Worm (Caenorhabditis elegans) whole organism, L4 larva: Measurements from ENCODE around the gene F18A11.5.

ENCODE experiments used
- R02D3.7 ChIP-seq: fragments of 150-350 bp; sonication (generic microtip); optimal IDR thresholded peaks from 3 replicates; lab custom pipeline; 2014; ENCODE audit warnings: missing biosample characterization, missing genetic modification characterization
- Y105C5A.15 ChIP-seq: fragments of 200-800 bp; sonication (Bioruptor generic); IDR thresholded peaks from 2 replicates; pipeline ENCODE4 v1.3.6; 2022; ENCODE audit warnings: missing genetic modification characterization, missing compliant biosample characterization
- ama-1 ChIP-seq: fragments of 150-350 bp; optimal IDR thresholded peaks from 2 replicates; lab custom pipeline; 2014; ENCODE audit warnings: inconsistent platforms, mixed read lengths
- ceh-28 ChIP-seq: fragments of 150-350 bp; optimal IDR thresholded peaks from 2 replicates; lab custom pipeline; 2014; ENCODE audit warnings: missing biosample characterization, missing genetic modification reagents, missing genetic modification characterization
- daf-12 ChIP-seq: fragments of 150-350 bp; optimal IDR thresholded peaks from 2 replicates; lab custom pipeline; 2014; ENCODE audit warnings: missing biosample characterization, missing genetic modification reagents, missing genetic modification characterization
- egl-43 ChIP-seq: fragments of 200-800 bp; sonication (Bioruptor generic); IDR thresholded peaks from 2 replicates; pipeline ENCODE4 v1.3.6; 2022; ENCODE audit warnings: missing genetic modification reagents, missing genetic modification characterization, missing compliant biosample characterization
- hlh-11 ChIP-seq: fragments of 200-800 bp; sonication (Bioruptor generic); optimal IDR thresholded peaks from 2 replicates; lab custom pipeline; 2018; ENCODE audit warnings: mild to moderate bottlenecking, missing genetic modification characterization, missing compliant biosample characterization
- lir-3 ChIP-seq: sonication (generic microtip); optimal IDR thresholded peaks from 2 replicates; lab custom pipeline; 2016; ENCODE audit warnings: mild to moderate bottlenecking, missing genetic modification characterization, missing compliant biosample characterization
- nhr-10 ChIP-seq: fragments of 150-350 bp; optimal IDR thresholded peaks from 2 replicates; lab custom pipeline; 2014; ENCODE audit warnings: missing biosample characterization, missing genetic modification characterization
- nhr-41 ChIP-seq: fragments of 200-800 bp; sonication (Bioruptor generic); IDR thresholded peaks from 2 replicates; pipeline ENCODE4 v1.3.6; 2022; ENCODE audit warnings: missing genetic modification reagents, missing genetic modification characterization, missing compliant biosample characterization
- nhr-76 ChIP-seq: fragments of 150-350 bp; optimal IDR thresholded peaks from 2 replicates; lab custom pipeline; 2014; ENCODE audit warnings: missing biosample characterization, missing genetic modification characterization
- skn-1 ChIP-seq: fragments of 150-350 bp; optimal IDR thresholded peaks from 2 replicates; lab custom pipeline; 2014; ENCODE audit warnings: missing biosample characterization, missing genetic modification characterization
- unc-39 ChIP-seq: sonication (generic microtip); optimal IDR thresholded peaks from 2 replicates; lab custom pipeline; 2017; ENCODE audit warnings: missing biosample characterization, missing genetic modification characterization
- ztf-7 ChIP-seq: fragments of 150-350 bp; optimal IDR thresholded peaks from 2 replicates; lab custom pipeline; 2014; ENCODE audit warnings: missing biosample characterization, missing genetic modification characterization

DNA sequence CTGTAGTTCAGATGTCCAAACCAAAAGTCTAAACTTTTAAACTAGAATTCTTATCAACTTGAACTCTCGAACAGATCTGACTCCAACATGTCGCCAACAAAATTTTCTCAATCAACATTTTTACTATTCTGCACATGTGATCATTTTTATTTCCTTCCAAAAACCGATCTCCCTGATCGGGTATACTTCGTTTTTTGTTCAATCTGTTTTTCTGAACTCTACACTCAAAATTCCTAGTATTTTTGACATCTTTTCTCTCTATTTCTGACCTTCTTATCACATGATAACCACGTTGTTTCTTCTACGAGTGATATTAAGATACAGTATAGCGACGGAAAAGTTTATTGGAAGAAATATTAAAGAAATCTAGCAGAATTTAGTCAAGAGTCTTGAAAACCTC is 7.8 kb downstream of the F18A11.5 start:
- TF ChIP-seq ama-1 (lab: Kevin White, UChicago) = no peak
- TF ChIP-seq ztf-7 = no peak
- TF ChIP-seq R02D3.7 (tag; lab: Kevin White, UChicago) = no peak
- TF ChIP-seq hlh-11 = peak; percentile 81
- TF ChIP-seq lir-3 (tag; lab: Kevin White, UChicago) = no peak
- TF ChIP-seq nhr-41 = no peak
- TF ChIP-seq ceh-28 (tag; lab: Kevin White, UChicago) = no peak
- no peak for TF ChIP-seq nhr-10 (tag; lab: Kevin White, UChicago)
- no peak for TF ChIP-seq skn-1 (tag; lab: Kevin White, UChicago)
- TF ChIP-seq unc-39 = no peak
- TF ChIP-seq nhr-76 (tag; lab: Kevin White, UChicago) = no peak
- TF ChIP-seq egl-43 (GFP tag; lab: Robert Waterston, UW) = no peak
- TF ChIP-seq daf-12 (tag; lab: Kevin White, UChicago) = no peak
- TF ChIP-seq Y105C5A.15 (GFP tag; lab: Robert Waterston, UW) = no peak
